Fruit fly (Drosophila melanogaster): ENCODE measurements around the gene CG32669.

Gene CG32669

DNA sequence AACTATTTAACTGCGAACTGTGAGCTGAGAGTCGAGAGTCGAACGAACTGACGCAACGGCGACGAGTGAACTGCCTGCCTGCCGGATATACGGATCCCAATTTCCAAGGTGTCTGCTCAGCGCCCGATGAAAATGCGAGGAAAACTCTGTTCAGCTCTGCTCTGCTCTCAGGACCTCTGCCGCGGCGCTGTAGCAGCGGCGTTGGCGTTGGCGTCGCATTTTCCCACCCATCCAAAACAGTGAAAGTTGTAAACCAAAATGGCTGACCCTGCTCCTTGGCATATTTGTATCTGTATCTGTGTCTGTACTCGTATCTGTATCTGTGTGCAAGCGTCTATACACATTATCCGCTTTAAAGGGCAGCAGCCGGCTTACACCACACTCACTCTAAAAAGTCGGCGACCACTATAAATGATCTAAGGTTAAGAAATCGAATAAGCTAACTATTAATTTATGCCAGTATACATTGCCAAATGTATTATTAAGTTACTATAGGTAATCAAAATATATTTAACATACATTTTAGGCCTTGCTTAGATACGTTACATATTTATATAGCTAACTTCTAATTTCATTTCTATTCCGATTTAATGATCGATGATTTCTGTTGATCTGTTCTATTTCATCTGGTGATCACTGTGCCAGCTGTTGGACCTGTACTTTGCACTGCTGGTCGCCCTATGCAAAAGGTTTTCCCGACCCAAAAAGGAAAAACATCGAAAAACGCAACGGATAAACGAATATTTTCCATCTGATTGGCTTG is 22.0 kb downstream of the CG32669 start (continued):
- TF ChIP-seq run (tag; optimal IDR thresholded peaks at IDR 0.05) = peak; percentile 26
- peak; percentile 57 for TF ChIP-seq HmgZ (tag; optimal IDR thresholded peaks at IDR 0.05)
- no peak for TF ChIP-seq Dll (GFP tag; IDR thresholded peaks at IDR 0.05; ENCODE audit: partially characterized antibody)
- no peak for TF ChIP-seq CG10565 (GFP tag; optimal IDR thresholded peaks at IDR 0.05)
- peak; percentile 81 for TF ChIP-seq Oli (tag; optimal IDR thresholded peaks at IDR 0.05)
- no peak for TF ChIP-seq chn (GFP tag; optimal IDR thresholded peaks at IDR 0.05)
- TF ChIP-seq caup (GFP tag; optimal IDR thresholded peaks at IDR 0.05; ENCODE audit: severe bottlenecking) = peak; percentile 44
- no peak for TF ChIP-seq CG8478 (optimal IDR thresholded peaks at IDR 0.05)
- TF ChIP-seq CG10267 (tag; optimal IDR thresholded peaks at IDR 0.05) = peak; percentile 84
- peak; percentile 11 for TF ChIP-seq CG17186 (GFP tag; optimal IDR thresholded peaks at IDR 0.05)
- peak; percentile 76 for TF ChIP-seq row (GFP tag; IDR thresholded peaks at IDR 0.05)
- TF ChIP-seq danr (GFP tag; IDR thresholded peaks at IDR 0.05) = 0 out of 2 replicates have a peak, but pooled peaks have one; percentile 16
- TF ChIP-seq Gug (GFP tag; IDR thresholded peaks at IDR 0.05) = 0 out of 4 replicates have a peak, but pooled peaks have one; percentile 17
- peak; percentile 70; the same call in 1 of the 2 replicates for TF ChIP-seq CG10959 (GFP tag; IDR thresholded peaks at IDR 0.05)
- peak; percentile 89 for TF ChIP-seq CG10979 (tag; optimal IDR thresholded peaks at IDR 0.05)
- TF ChIP-seq CG12744 (GFP tag; optimal IDR thresholded peaks at IDR 0.05) = no peak
- TF ChIP-seq lola (GFP tag; optimal IDR thresholded peaks at IDR 0.05) = peak in 1 of 3 experiments; percentile 93
- no peak for TF ChIP-seq gro (GFP tag; optimal IDR thresholded peaks at IDR 0.05)
- TF ChIP-seq CG11247 (GFP tag; IDR thresholded peaks at IDR 0.05) = no peak
- no peak for TF ChIP-seq gt (GFP tag; IDR thresholded peaks at IDR 0.05)
- TF ChIP-seq CG2120 (GFP tag; optimal IDR thresholded peaks at IDR 0.05) = peak; percentile 66
- TF ChIP-seq CG12219 (GFP tag; optimal IDR thresholded peaks at IDR 0.05) = peak; percentile 66
- no peak for TF ChIP-seq CG8944 (GFP tag; optimal IDR thresholded peaks at IDR 0.05)
- peak; percentile 72 for TF ChIP-seq z (GFP tag; IDR thresholded peaks at IDR 0.05)
- peak; percentile 48; the same call in 1 of the 3 replicates for TF ChIP-seq zfh1 (GFP tag; IDR thresholded peaks at IDR 0.05)
- TF ChIP-seq CG4282 (GFP tag; optimal IDR thresholded peaks at IDR 0.05) = no peak
- no peak for TF ChIP-seq btn (GFP tag; optimal IDR thresholded peaks at IDR 0.05)
- no peak for TF ChIP-seq CG11456 (GFP tag; IDR thresholded peaks at IDR 0.05)
- peak; percentile 46 for TF ChIP-seq CG5180 (GFP tag; optimal IDR thresholded peaks at IDR 0.05)
- no peak for TF ChIP-seq ftz-f1 (GFP tag; optimal IDR thresholded peaks at IDR 0.05)
- TF ChIP-seq jumu (GFP tag; optimal IDR thresholded peaks at IDR 0.05) = peak; percentile 32
- peak; percentile 86 for TF ChIP-seq CG17361 (GFP tag; IDR thresholded peaks at IDR 0.05)
- no peak for TF ChIP-seq CG14667 (GFP tag; IDR thresholded peaks at IDR 0.05)
- TF ChIP-seq salm (tag; optimal IDR thresholded peaks at IDR 0.05) = peak; percentile 40
- peak; percentile 34 for TF ChIP-seq CG17802 (tag; optimal IDR thresholded peaks at IDR 0.05)
- no peak for TF ChIP-seq Ravus (GFP tag; IDR thresholded peaks at IDR 0.05)
- peak; percentile 28; the same call in 1 of the 2 replicates for TF ChIP-seq CG32772 (GFP tag; IDR thresholded peaks at IDR 0.05)
- 0 out of 2 replicates have a peak, but pooled peaks have one; percentile 15 for TF ChIP-seq esg (GFP tag; conservative IDR thresholded peaks at IDR 0.05)
- peak; percentile 89 for TF ChIP-seq CG12391 (tag; optimal IDR thresholded peaks at IDR 0.05)
- TF ChIP-seq crol (GFP tag; IDR thresholded peaks at IDR 0.05) = no peak
- TF ChIP-seq bbx (GFP tag; IDR thresholded peaks at IDR 0.05; ENCODE audit: partially characterized antibody) = no peak
- no peak for TF ChIP-seq YL-1 (GFP tag; optimal IDR thresholded peaks at IDR 0.05)
- TF ChIP-seq tx (GFP tag; optimal IDR thresholded peaks at IDR 0.05) = peak; percentile 15
- TF ChIP-seq CG6272 (GFP tag; IDR thresholded peaks at IDR 0.05) = no peak
- TF ChIP-seq zen (tag; optimal IDR thresholded peaks at IDR 0.05) = peak; percentile 92
- no peak for TF ChIP-seq CG16813 (GFP tag; IDR thresholded peaks at IDR 0.05; ENCODE audit: partially characterized antibody)
- TF ChIP-seq CG15696 (tag; optimal IDR thresholded peaks at IDR 0.05) = peak; percentile 96
- TF ChIP-seq Vsx1 (GFP tag; optimal IDR thresholded peaks at IDR 0.05) = peak; percentile 33
- peak; percentile 87 for TF ChIP-seq CoRest (tag; optimal IDR thresholded peaks at IDR 0.05)
- TF ChIP-seq Sin3A (optimal IDR thresholded peaks at IDR 0.05) = no peak

Measured in whole organism, embryonic.